Worm (Caenorhabditis elegans): Measurements from ENCODE around the gene B0303.11.

B0303.11 gene

DNA sequence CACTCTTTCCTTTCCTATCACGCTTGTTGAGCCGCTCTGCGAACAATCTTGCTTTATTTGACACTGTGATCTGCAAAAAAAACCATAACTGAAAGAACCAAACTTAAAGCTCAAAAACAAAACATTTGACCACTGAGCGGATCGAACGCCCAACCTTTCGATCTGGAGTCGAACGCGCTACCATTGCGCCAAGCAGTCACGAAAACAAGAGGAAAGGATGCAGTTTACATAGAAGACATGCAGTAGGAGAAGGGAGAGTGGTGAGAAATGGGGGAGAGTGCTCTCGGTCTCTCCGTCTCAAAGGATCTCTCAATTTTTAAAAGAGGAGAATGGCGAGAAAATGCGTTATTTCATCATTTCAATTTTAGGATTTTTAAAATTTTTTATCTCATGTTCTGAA lies 31.8 kb downstream of the B0303.11 start (continued):
- TF ChIP-seq unc-62 (GFP tag; optimal IDR thresholded peaks at IDR 0.05): no peak
- TF ChIP-seq swsn-7 (tag; optimal IDR thresholded peaks at IDR 0.05): peak; percentile 71
- TF ChIP-seq mdl-1 (tag; optimal IDR thresholded peaks at IDR 0.05): peak in 1 of 2 experiments; percentile 60
- peak; percentile 80 for TF ChIP-seq nhr-85 (tag)
- peak; percentile 66 to 70 for TF ChIP-seq efl-1 (optimal IDR thresholded peaks at IDR 0.05)
- TF ChIP-seq efl-1 (GFP tag; optimal IDR thresholded peaks at IDR 0.05 in 1 of 2): peak; percentile 55 to 96
- TF ChIP-seq nhr-11 (tag; optimal IDR thresholded peaks at IDR 0.05): no peak
- TF ChIP-seq lin-39 (tag; optimal IDR thresholded peaks at IDR 0.05): no peak
- TF ChIP-seq nhr-77 (tag; optimal IDR thresholded peaks at IDR 0.05): peak; percentile 46
- peak; percentile 26 to 49 (median 49) for TF ChIP-seq dpl-1 (GFP tag; optimal IDR thresholded peaks at IDR 0.05)
- TF ChIP-seq nhr-12 (tag; optimal IDR thresholded peaks at IDR 0.05): no peak
- TF ChIP-seq grh-1 (GFP tag; IDR thresholded peaks at IDR 0.05): no peak
- peak; percentile 29 for TF ChIP-seq ztf-4 (tag; optimal IDR thresholded peaks at IDR 0.05)
- peak; percentile 12 for TF ChIP-seq ceh-90 (tag; optimal IDR thresholded peaks at IDR 0.05)
- TF ChIP-seq tbx-2 (tag; optimal IDR thresholded peaks at IDR 0.05): peak; percentile 61
- TF ChIP-seq snpc-4 (tag; optimal IDR thresholded peaks at IDR 0.05): peak; percentile 8
- TF ChIP-seq unc-86 (tag; optimal IDR thresholded peaks at IDR 0.05): peak; percentile 28
- no peak for TF ChIP-seq vab-15 (tag; optimal IDR thresholded peaks at IDR 0.05)
- no peak for TF ChIP-seq tlp-1 (tag; optimal IDR thresholded peaks at IDR 0.05)
- TF ChIP-seq lin-14 (GFP tag; optimal IDR thresholded peaks at IDR 0.05): peak; percentile 73
- no peak for TF ChIP-seq nhr-237 (tag; optimal IDR thresholded peaks at IDR 0.05)
- TF ChIP-seq alr-1 (tag; optimal IDR thresholded peaks at IDR 0.05; ENCODE audit: borderline replicate concordance): no peak
- TF ChIP-seq jun-1 (tag; optimal IDR thresholded peaks at IDR 0.05): peak; percentile 61
- peak; percentile 71 for TF ChIP-seq C16A3.4 (tag; optimal IDR thresholded peaks at IDR 0.05)
- TF ChIP-seq nhr-90 (tag; optimal IDR thresholded peaks at IDR 0.05; ENCODE audit: poor library complexity): peak; percentile 61
- TF ChIP-seq nhr-71 (tag; optimal IDR thresholded peaks at IDR 0.05): peak; percentile 79
- no peak for TF ChIP-seq ces-1 (GFP tag; optimal IDR thresholded peaks at IDR 0.05)
- TF ChIP-seq nhr-76 (tag; optimal IDR thresholded peaks at IDR 0.05): no peak
- TF ChIP-seq efl-3 (GFP tag; optimal IDR thresholded peaks at IDR 0.05): no peak
- TF ChIP-seq F16B12.6 (tag; optimal IDR thresholded peaks at IDR 0.05): peak; percentile 40
- no peak for TF ChIP-seq mab-9 (GFP tag; IDR thresholded peaks at IDR 0.05)
- no peak for TF ChIP-seq ets-5 (GFP tag; IDR thresholded peaks at IDR 0.05)
- no peak for TF ChIP-seq zag-1 (tag; optimal IDR thresholded peaks at IDR 0.05)

- no peak for TF ChIP-seq nhr-28 (tag; optimal IDR thresholded peaks at IDR 0.05)
- TF ChIP-seq pag-3 (tag; optimal IDR thresholded peaks at IDR 0.05; ENCODE audit: borderline replicate concordance, insufficient read depth): no peak
- TF ChIP-seq nhr-77 (tag; optimal IDR thresholded peaks at IDR 0.05): no peak
- no peak for TF ChIP-seq C16A3.4 (tag; optimal IDR thresholded peaks at IDR 0.05)
- no peak for TF ChIP-seq mep-1 (tag; optimal IDR thresholded peaks at IDR 0.05)
- no peak for TF ChIP-seq vab-15 (tag; optimal IDR thresholded peaks at IDR 0.05)
- no peak for TF ChIP-seq egl-13 (tag; optimal IDR thresholded peaks at IDR 0.05)
- no peak for TF ChIP-seq sox-4 (tag; optimal IDR thresholded peaks at IDR 0.05)
- no peak for TF ChIP-seq pqm-1 (tag; optimal IDR thresholded peaks at IDR 0.05)
- no peak for TF ChIP-seq irx-1 (tag; optimal IDR thresholded peaks at IDR 0.05)
- no peak for TF ChIP-seq nhr-76 (tag; optimal IDR thresholded peaks at IDR 0.05)
- no peak for TF ChIP-seq ceh-90 (tag; optimal IDR thresholded peaks at IDR 0.05)
These were observed 35.2 kb downstream of the B0303.11 start, which contains the start of gene pgl-2 for ce11 chrIII:8674980-8675485. TSS of gene pgl-2 (minus strand) at chrIII:8675435.

DNA sequence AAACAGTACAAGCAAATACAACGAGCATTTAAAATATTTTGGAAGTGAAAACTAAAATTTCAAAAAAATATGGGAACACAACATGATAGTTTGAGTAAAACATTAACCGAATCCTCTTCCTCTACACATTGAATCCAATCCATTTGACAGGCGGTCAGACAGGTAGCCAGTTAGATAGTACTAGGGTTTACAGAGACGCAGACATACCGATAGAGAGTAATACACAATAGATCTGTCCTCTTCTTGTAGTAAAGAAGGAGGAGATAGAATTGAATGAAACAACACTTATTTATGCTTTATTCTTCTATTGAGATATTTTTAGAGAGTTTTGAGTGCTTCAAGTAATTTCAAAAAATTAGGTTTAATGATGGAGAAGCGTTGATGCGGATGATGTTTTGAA lies 41.5 kb downstream of the B0303.11 start:
- peak; percentile 0 to 9 for TF ChIP-seq efl-1 (optimal IDR thresholded peaks at IDR 0.05)
- no peak for TF ChIP-seq efl-1 (GFP tag; optimal IDR thresholded peaks at IDR 0.05 in 1 of 2)
- peak; percentile 23 for TF ChIP-seq blmp-1 (tag; optimal IDR thresholded peaks at IDR 0.05)
- peak; percentile 34 for TF ChIP-seq snu-23 (GFP tag; optimal IDR thresholded peaks at IDR 0.05)
- TF ChIP-seq ceh-88 (GFP tag; IDR thresholded peaks at IDR 0.05): no peak
- TF ChIP-seq mep-1 (tag; optimal IDR thresholded peaks at IDR 0.05): peak; percentile 16

Measured in whole organism, L1 larva.